Fruit fly (Drosophila melanogaster) whole organism, adult: ENCODE measurements around the gene CG10185.

Experiments used
- CG1620 ChIP-seq: fragments of 200-800 bp; sonication (Bioruptor generic); optimal IDR thresholded peaks from 2 replicates; lab custom pipeline; 2016; ENCODE audit warnings: missing biosample characterization, missing genetic modification characterization
- CG7101 ChIP-seq: fragments of 200-800 bp; sonication (Bioruptor generic); optimal IDR thresholded peaks from 2 replicates; lab custom pipeline; 2018; ENCODE audit warnings: missing biosample characterization, mild to moderate bottlenecking, missing genetic modification characterization, moderate library complexity
- Clk ChIP-seq: fragments of 200-800 bp; sonication (Bioruptor generic); optimal IDR thresholded peaks from 2 replicates; lab custom pipeline; 2017; ENCODE audit warnings: missing biosample characterization, missing genetic modification characterization
- Crg-1 ChIP-seq: fragments of 200-800 bp; sonication (Bioruptor generic); optimal IDR thresholded peaks from 2 replicates; lab custom pipeline; 2016; ENCODE audit warnings: missing biosample characterization, missing genetic modification characterization
- Hr96 ChIP-seq: fragments of 200-800 bp; sonication (Bioruptor generic); optimal IDR thresholded peaks from 2 replicates; lab custom pipeline; 2016; ENCODE audit warnings: missing biosample characterization, missing genetic modification characterization
- bab1 ChIP-seq: fragments of 200-800 bp; sonication (Bioruptor generic); optimal IDR thresholded peaks from 3 replicates; lab custom pipeline; 2019; ENCODE audit warnings: missing biosample characterization, mild to moderate bottlenecking, missing genetic modification characterization, moderate library complexity
- kay ChIP-seq: fragments of 200-800 bp; sonication (Bioruptor generic); peaks from one replicate; lab custom pipeline; 2016; ENCODE audit warnings: missing biosample characterization, missing genetic modification characterization, borderline replicate concordance

dm6 chr3R:16051329-16051679 lies 16.1 kb downstream of the CG10185 start:
- TF ChIP-seq kay (GFP tag; lab: Kevin White, UChicago): no peak
- no peak for TF ChIP-seq Clk (GFP tag; lab: Kevin White, UChicago)
- no peak for TF ChIP-seq CG7101 (tag; lab: Kevin White, UChicago)
- no peak for TF ChIP-seq CG1620
- no peak for TF ChIP-seq Hr96 (GFP tag; lab: Kevin White, UChicago)
- TF ChIP-seq bab1 (GFP tag; lab: Kevin White, UChicago): peak; percentile 37
- TF ChIP-seq Crg-1 (GFP tag; lab: Kevin White, UChicago): no peak
